Worm (Caenorhabditis elegans): Measurements from ENCODE around the gene twk-23.

DNA sequence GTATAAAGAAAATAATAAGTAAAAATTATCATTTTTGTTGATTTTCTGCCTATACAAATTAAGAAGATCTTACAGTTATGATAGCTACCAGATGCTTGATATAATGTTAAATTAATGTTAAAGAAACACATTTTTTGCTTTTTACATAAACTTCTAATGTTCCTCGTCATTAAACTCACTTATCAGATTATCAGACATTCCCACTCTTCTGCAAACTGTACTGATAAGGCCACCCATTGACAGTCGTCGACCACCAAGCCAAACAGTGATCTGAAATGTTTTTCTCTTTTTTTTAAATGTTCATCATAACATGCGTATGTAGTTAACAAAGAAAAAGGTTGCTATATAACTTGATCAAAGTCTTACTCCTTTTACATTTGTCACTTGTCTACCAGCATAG is 4.6 kb downstream of the twk-23 start:
- TF ChIP-seq snu-23 (GFP tag; optimal IDR thresholded peaks at IDR 0.05) (no peak), alr-1 (tag; optimal IDR thresholded peaks at IDR 0.05; ENCODE audit: borderline replicate concordance) (no peak), fos-1 (tag; optimal IDR thresholded peaks at IDR 0.05) (no peak), efl-3 (GFP tag; optimal IDR thresholded peaks at IDR 0.05) (no peak), efl-1 (optimal IDR thresholded peaks at IDR 0.05) (no peak), efl-1 (GFP tag; optimal IDR thresholded peaks at IDR 0.05 in 1 of 2) (no peak), fkh-4 (tag; optimal IDR thresholded peaks at IDR 0.05; ENCODE audit: borderline replicate concordance) (no peak), snpc-4 (tag; optimal IDR thresholded peaks at IDR 0.05) (no peak), egl-27 (tag; optimal IDR thresholded peaks at IDR 0.05) (no peak)

All from whole organism, L1 larva.